Worm (Caenorhabditis elegans) whole organism, young adult: ENCODE data around the gene cmtr-2.

Source experiments
- B0019.2 ChIP-seq: fragments of 200-800 bp; sonication (Bioruptor generic); conservative IDR thresholded peaks from 2 replicates; pipeline ENCODE4 v1.3.6; 2022; ENCODE audit warnings: missing genetic modification reagents, missing genetic modification characterization, missing compliant biosample characterization
- B0261.1 ChIP-seq: sonication (generic microtip); optimal IDR thresholded peaks from 2 replicates; lab custom pipeline; 2016; ENCODE audit warnings: mild to moderate bottlenecking, missing genetic modification characterization, moderate library complexity, missing compliant biosample characterization
- D2030.7 ChIP-seq: fragments of 200-800 bp; sonication (Bioruptor generic); IDR thresholded peaks from 2 replicates; pipeline ENCODE4 v1.3.6; 2022; ENCODE audit warnings: missing genetic modification reagents, missing genetic modification characterization, missing compliant biosample characterization
- F10E7.11 ChIP-seq: sonication (generic microtip); optimal IDR thresholded peaks from 2 replicates; lab custom pipeline; 2017; ENCODE audit warnings: mild to moderate bottlenecking, missing genetic modification characterization, moderate library complexity, missing compliant biosample characterization
- F22D6.2 ChIP-seq: sonication (generic microtip); optimal IDR thresholded peaks from 2 replicates; lab custom pipeline; 2016; ENCODE audit warnings: mild to moderate bottlenecking, missing genetic modification characterization, missing compliant biosample characterization
- F33H1.4 ChIP-seq: fragments of 200-800 bp; sonication (Bioruptor generic); IDR thresholded peaks from 2 replicates; pipeline ENCODE4 v1.3.6; 2022; ENCODE audit warnings: missing genetic modification reagents, missing genetic modification characterization, missing compliant biosample characterization
- F37B4.10 ChIP-seq: fragments of 200-800 bp; sonication (Bioruptor generic); IDR thresholded peaks from 2 replicates; pipeline ENCODE4 v1.3.6; 2022; ENCODE audit warnings: missing genetic modification characterization, missing compliant biosample characterization
- F49E8.2 ChIP-seq: sonication (generic microtip); optimal IDR thresholded peaks from 3 replicates; lab custom pipeline; 2017; ENCODE audit warnings: missing genetic modification characterization, mild to moderate bottlenecking, missing compliant biosample characterization, antibody characterized with exemption, moderate library complexity; ENCODE audit not compliant: insufficient read depth
- F55B11.4 ChIP-seq: sonication (generic microtip); optimal IDR thresholded peaks from 2 replicates; lab custom pipeline; 2016; ENCODE audit warnings: missing compliant biosample characterization, missing genetic modification characterization, borderline replicate concordance; ENCODE audit not compliant: insufficient read depth
- K11D2.4 ChIP-seq: fragments of 200-800 bp; sonication (Bioruptor generic); IDR thresholded peaks from 2 replicates; pipeline ENCODE4 v1.3.6; 2022; ENCODE audit warnings: missing genetic modification reagents, missing genetic modification characterization, missing compliant biosample characterization
- K12H6.12 ChIP-seq: fragments of 200-800 bp; sonication (Bioruptor generic); optimal IDR thresholded peaks from 2 replicates; lab custom pipeline; 2018; ENCODE audit warnings: mild to moderate bottlenecking, missing genetic modification characterization, missing compliant biosample characterization
- Y53F4B.3 ChIP-seq: fragments of 200-800 bp; sonication (Bioruptor generic); IDR thresholded peaks from 2 replicates; pipeline ENCODE4 v1.3.6; 2022; ENCODE audit warnings: missing genetic modification reagents, missing genetic modification characterization, missing compliant biosample characterization
- ZK185.1 ChIP-seq: sonication (generic microtip); optimal IDR thresholded peaks from 2 replicates; lab custom pipeline; 2016; ENCODE audit warnings: mild to moderate bottlenecking, missing genetic modification characterization, missing compliant biosample characterization; ENCODE audit not compliant: poor library complexity, severe bottlenecking
- akir-1 ChIP-seq: fragments of 200-800 bp; sonication (Bioruptor generic); optimal IDR thresholded peaks from 2 replicates; lab custom pipeline; 2018; ENCODE audit warnings: mild to moderate bottlenecking, missing genetic modification characterization, moderate library complexity, missing compliant biosample characterization
- aptf-3 ChIP-seq: fragments of 200-800 bp; sonication (Bioruptor generic); IDR thresholded peaks from 2 replicates; pipeline ENCODE4 v1.3.6; 2022; ENCODE audit warnings: missing genetic modification characterization, missing compliant biosample characterization
- atf-7 ChIP-seq: sonication (generic microtip); optimal IDR thresholded peaks from 2 replicates; lab custom pipeline; 2017; ENCODE audit warnings: mild to moderate bottlenecking, missing genetic modification characterization, missing compliant biosample characterization
- attf-6 ChIP-seq: fragments of 200-800 bp; sonication (Bioruptor generic); IDR thresholded peaks from 2 replicates; pipeline ENCODE4 v1.3.6; 2022; ENCODE audit warnings: missing genetic modification reagents, missing genetic modification characterization, missing compliant biosample characterization
- bed-1 ChIP-seq: fragments of 200-800 bp; sonication (Bioruptor generic); IDR thresholded peaks from 2 replicates; pipeline ENCODE4 v1.3.6; 2022; ENCODE audit warnings: missing genetic modification reagents, missing genetic modification characterization, missing compliant biosample characterization
- ceh-27 ChIP-seq: fragments of 200-800 bp; sonication (Bioruptor generic); optimal IDR thresholded peaks from 2 replicates; lab custom pipeline; 2018; ENCODE audit warnings: mild to moderate bottlenecking, missing genetic modification characterization, moderate library complexity, missing compliant biosample characterization
- dpl-1 ChIP-seq: fragments of 150-350 bp; optimal IDR thresholded peaks from 2 replicates; lab custom pipeline; 2014; ENCODE audit warnings: missing biosample characterization, missing genetic modification reagents, missing genetic modification characterization
- efl-1 ChIP-seq: fragments of 150-350 bp; optimal IDR thresholded peaks from 2 replicates; lab custom pipeline; 2014; ENCODE audit warnings: missing biosample characterization, missing genetic modification reagents, missing genetic modification characterization
- egl-44 ChIP-seq: fragments of 200-800 bp; sonication (Bioruptor generic); IDR thresholded peaks from 2 replicates; pipeline ENCODE4 v1.3.6; 2022; ENCODE audit warnings: missing genetic modification reagents, missing genetic modification characterization, missing compliant biosample characterization
- hlh-12 ChIP-seq: sonication (generic microtip); optimal IDR thresholded peaks from 2 replicates; lab custom pipeline; 2016; ENCODE audit warnings: missing genetic modification characterization, missing compliant biosample characterization
- hrde-1 ChIP-seq: sonication (generic microtip); optimal IDR thresholded peaks from 2 replicates; lab custom pipeline; 2016; ENCODE audit warnings: missing genetic modification characterization, mild to moderate bottlenecking, missing compliant biosample characterization, moderate library complexity, missing genotype, missing genetic modification reagents, borderline replicate concordance
- hsf-1 ChIP-seq: fragments of 200-800 bp; sonication (Bioruptor generic); IDR thresholded peaks from 2 replicates; pipeline ENCODE4 v1.3.6; 2022; ENCODE audit warnings: missing genetic modification reagents, missing genetic modification characterization, missing compliant biosample characterization
- lag-1 ChIP-seq: fragments of 200-800 bp; sonication (Bioruptor generic); IDR thresholded peaks from 2 replicates; pipeline ENCODE4 v1.3.6; 2022; ENCODE audit warnings: missing genetic modification reagents, missing genetic modification characterization, missing compliant biosample characterization
- let-607 ChIP-seq, 2 experiments: fragments of 200-800 bp in 1 of 2; sonication (Bioruptor generic) in 1 of 2; sonication (generic microtip) in 1 of 2; optimal IDR thresholded peaks; 2 replicates each; lab custom pipeline; 2016 to 2018; ENCODE audit warnings: mild to moderate bottlenecking in 2 of 2, missing compliant biosample characterization in 2 of 2, missing genetic modification characterization in 2 of 2, moderate library complexity in 2 of 2, missing genotype in 1 of 2
- lin-26 ChIP-seq: fragments of 200-800 bp; sonication (Bioruptor generic); IDR thresholded peaks from 2 replicates; pipeline ENCODE4 v1.3.6; 2022; ENCODE audit warnings: missing genetic modification reagents, missing genetic modification characterization, missing compliant biosample characterization
- lin-35 ChIP-seq, 3 experiments: fragments of 150-350 bp in 2 of 3; sonication (generic microtip) in 1 of 3; optimal IDR thresholded peaks; 2 replicates each; lab custom pipeline; 2014 to 2018; ENCODE audit warnings: missing biosample characterization in 3 of 3, missing genetic modification characterization in 3 of 3, missing genetic modification reagents in 3 of 3
- lin-40 ChIP-seq: sonication (generic microtip); optimal IDR thresholded peaks from 2 replicates; lab custom pipeline; 2016; ENCODE audit warnings: missing genetic modification characterization, mild to moderate bottlenecking, missing compliant biosample characterization, missing genotype, missing genetic modification reagents
- lin-54 ChIP-seq: fragments of 200-800 bp; sonication (Bioruptor generic); optimal IDR thresholded peaks from 2 replicates; lab custom pipeline; 2018; ENCODE audit warnings: mild to moderate bottlenecking, missing genetic modification characterization, missing compliant biosample characterization
- madf-10 ChIP-seq: sonication (generic microtip); optimal IDR thresholded peaks from 2 replicates; lab custom pipeline; 2016; ENCODE audit warnings: mild to moderate bottlenecking, missing genetic modification characterization, missing compliant biosample characterization
- mcd-1 ChIP-seq: fragments of 200-800 bp; sonication (Bioruptor generic); IDR thresholded peaks from 2 replicates; pipeline ENCODE4 v1.3.6; 2022; ENCODE audit warnings: missing genetic modification reagents, missing genetic modification characterization, missing compliant biosample characterization
- mes-4 ChIP-seq: sonication (generic microtip); optimal IDR thresholded peaks from 2 replicates; lab custom pipeline; 2016; ENCODE audit warnings: missing genotype, missing genetic modification characterization, missing compliant biosample characterization
- nfya-1 ChIP-seq: sonication (generic microtip); optimal IDR thresholded peaks from 2 replicates; lab custom pipeline; 2017; ENCODE audit warnings: antibody characterized with exemption, missing compliant biosample characterization, missing genetic modification characterization, borderline replicate concordance; ENCODE audit not compliant: insufficient read depth
- nfya-2 ChIP-seq: fragments of 200-800 bp; sonication (Bioruptor generic); IDR thresholded peaks from 2 replicates; pipeline ENCODE4 v1.3.6; 2022; ENCODE audit warnings: missing genetic modification reagents, missing genetic modification characterization, missing compliant biosample characterization
- nhr-179 ChIP-seq: sonication (generic microtip); optimal IDR thresholded peaks from 2 replicates; lab custom pipeline; 2016; ENCODE audit warnings: mild to moderate bottlenecking, missing genetic modification characterization, missing compliant biosample characterization
- pbrm-1 ChIP-seq: fragments of 200-800 bp; sonication (Bioruptor generic); IDR thresholded peaks from 2 replicates; pipeline ENCODE4 v1.3.6; 2022; ENCODE audit warnings: missing genetic modification reagents, missing genetic modification characterization, missing compliant biosample characterization
- sdz-38 ChIP-seq: sonication (generic microtip); optimal IDR thresholded peaks from 2 replicates; lab custom pipeline; 2016; ENCODE audit warnings: missing genotype, missing genetic modification characterization, missing compliant biosample characterization
- sea-2 ChIP-seq: fragments of 200-800 bp; sonication (Bioruptor generic); IDR thresholded peaks from 2 replicates; pipeline ENCODE4 v1.3.6; 2022; ENCODE audit warnings: missing genetic modification characterization, missing compliant biosample characterization
- snpc-3.4 ChIP-seq: sonication (generic microtip); optimal IDR thresholded peaks from 2 replicates; lab custom pipeline; 2017; ENCODE audit warnings: missing genetic modification characterization, mild to moderate bottlenecking, missing compliant biosample characterization, antibody characterized with exemption, moderate library complexity, missing genotype, missing genetic modification reagents
- tlf-1 ChIP-seq: fragments of 200-800 bp; sonication (Bioruptor generic); optimal IDR thresholded peaks from 2 replicates; lab custom pipeline; 2018; ENCODE audit warnings: mild to moderate bottlenecking, missing genetic modification characterization, missing compliant biosample characterization
- zfh-2 ChIP-seq: fragments of 200-800 bp; sonication (Bioruptor generic); conservative IDR thresholded peaks from 2 replicates; pipeline ENCODE4 v1.3.6; 2022; ENCODE audit warnings: missing genetic modification reagents, missing genetic modification characterization, missing compliant biosample characterization
- zim-3 ChIP-seq: sonication (generic microtip); optimal IDR thresholded peaks from 2 replicates; lab custom pipeline; 2017; ENCODE audit warnings: mild to moderate bottlenecking, missing genetic modification characterization, moderate library complexity, missing compliant biosample characterization
- ztf-22 ChIP-seq: fragments of 200-800 bp; sonication (Bioruptor generic); optimal IDR thresholded peaks from 2 replicates; lab custom pipeline; 2018; ENCODE audit warnings: mild to moderate bottlenecking, missing genetic modification characterization, moderate library complexity, missing compliant biosample characterization
- ztf-26 ChIP-seq: sonication (generic microtip); optimal IDR thresholded peaks from 2 replicates; lab custom pipeline; 2017; ENCODE audit warnings: missing genetic modification characterization, missing compliant biosample characterization
- ztf-28 ChIP-seq: fragments of 200-800 bp; sonication (Bioruptor generic); IDR thresholded peaks from 2 replicates; pipeline ENCODE4 v1.3.6; 2022; ENCODE audit warnings: missing genetic modification reagents, missing genetic modification characterization, missing compliant biosample characterization
- ztf-6 ChIP-seq: fragments of 200-800 bp; sonication (Bioruptor generic); IDR thresholded peaks from 2 replicates; pipeline ENCODE4 v1.3.6; 2022; ENCODE audit warnings: missing genetic modification reagents, missing genetic modification characterization, missing compliant biosample characterization

The cmtr-2 gene

DNA sequence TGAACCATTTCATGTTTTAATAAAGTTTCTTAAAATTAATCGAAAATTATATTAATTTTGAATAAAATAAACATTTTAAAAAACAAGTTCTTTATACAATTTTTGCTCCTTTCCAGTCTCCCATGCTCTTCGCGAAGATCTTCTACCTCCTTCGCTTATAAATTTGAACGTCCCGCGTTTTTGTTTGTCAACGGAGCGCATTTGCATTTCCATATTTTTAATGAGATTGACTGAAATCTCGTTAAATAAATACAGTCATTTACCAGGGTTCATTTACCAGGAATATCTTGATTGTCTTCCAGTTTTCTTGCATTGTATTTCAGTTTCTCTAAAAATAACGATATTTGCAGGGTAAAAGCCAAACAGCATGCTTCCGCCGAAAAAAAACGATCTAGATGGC lies at the start of gene cmtr-2:
Gene cmtr-2, plus strand, starts transcription at position 351 of the 400 bp plus-strand sequence.
- TF ChIP-seq B0019.2 (GFP tag; lab: Robert Waterston, UW) (no peak), B0261.1 (tag; lab: Kevin White, UChicago) (no peak), Y53F4B.3 (no peak), mes-4 (tag; lab: Kevin White, UChicago) (no peak), sea-2 (no peak), ztf-28 (no peak), madf-10 (tag; lab: Kevin White, UChicago) (no peak), dpl-1 (peak; percentile 74), bed-1 (GFP tag; lab: Robert Waterston, UW) (no peak), aptf-3 (GFP tag; lab: Robert Waterston, UW) (no peak), F10E7.11 (tag; lab: Kevin White, UChicago) (no peak), hlh-12 (no peak), K11D2.4 (GFP tag; lab: Robert Waterston, UW) (no peak), D2030.7 (GFP tag; lab: Robert Waterston, UW) (no peak), snpc-3.4 (tag; lab: Kevin White, UChicago) (no peak), F37B4.10 (GFP tag; lab: Robert Waterston, UW) (no peak), ZK185.1 (no peak), lin-40 (tag; lab: Kevin White, UChicago) (no peak), akir-1 (GFP tag; lab: Kevin White, UChicago) (no peak), F33H1.4 (GFP tag; lab: Robert Waterston, UW) (0 out of 2 replicates have a peak, but pooled peaks have one; percentile 23), ztf-26 (tag; lab: Kevin White, UChicago) (no peak), nfya-2 (GFP tag; lab: Robert Waterston, UW) (no peak), K12H6.12 (tag; lab: Kevin White, UChicago) (no peak), lin-35 (GFP tag; optimal IDR thresholded peaks at IDR 0.05; lab: Kevin White, UChicago) (peak in 2 of 3 experiments; percentile 54 to 87), egl-44 (GFP tag; lab: Robert Waterston, UW) (no peak), mcd-1 (GFP tag; lab: Robert Waterston, UW) (peak; percentile 92), let-607 (tag; optimal IDR thresholded peaks at IDR 0.05; lab: Kevin White, UChicago) (no peak), lin-26 (no peak), nfya-1 (tag; lab: Kevin White, UChicago) (no peak), hrde-1 (tag; lab: Kevin White, UChicago) (no peak), zfh-2 (GFP tag; lab: Robert Waterston, UW) (no peak), atf-7 (tag; lab: Kevin White, UChicago) (no peak), tlf-1 (GFP tag; lab: Kevin White, UChicago) (no peak), lin-54 (peak; percentile 91), efl-1 (GFP tag; lab: Kevin White, UChicago) (peak; percentile 65), nhr-179 (tag; lab: Kevin White, UChicago) (no peak), F22D6.2 (no peak)

DNA sequence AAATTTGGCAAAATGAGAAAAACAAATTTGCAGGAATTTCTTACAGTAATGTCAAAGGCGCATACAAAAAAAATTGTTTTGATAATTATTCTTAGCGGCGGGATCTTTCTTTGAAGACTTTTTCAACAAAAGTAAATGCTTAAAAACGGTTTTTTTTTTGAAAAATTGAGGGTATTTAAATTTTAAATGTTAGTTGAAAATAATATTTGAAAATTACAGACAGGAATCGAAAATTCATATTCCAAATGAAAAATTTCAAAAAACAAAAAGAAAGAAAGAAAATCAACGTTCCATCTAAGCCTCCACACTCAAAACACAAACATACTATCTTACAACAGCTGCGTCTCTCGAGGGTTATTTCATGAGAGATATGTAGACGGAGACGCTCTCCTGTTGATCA lies 38.1 kb upstream of the cmtr-2 start:
- TF ChIP-seq F49E8.2 (tag; lab: Kevin White, UChicago) (no peak), lin-54 (no peak), bed-1 (GFP tag; lab: Robert Waterston, UW) (no peak), sdz-38 (tag; lab: Kevin White, UChicago) (no peak), pbrm-1 (no peak), F22D6.2 (no peak), attf-6 (GFP tag; lab: Robert Waterston, UW) (no peak), lag-1 (GFP tag; lab: Robert Waterston, UW) (no peak), ztf-6 (GFP tag; lab: Robert Waterston, UW) (no peak), hsf-1 (GFP tag; lab: Robert Waterston, UW) (no peak), lin-40 (tag; lab: Kevin White, UChicago) (no peak), lin-35 (GFP tag; optimal IDR thresholded peaks at IDR 0.05; lab: Kevin White, UChicago) (no peak), akir-1 (GFP tag; lab: Kevin White, UChicago) (no peak), ceh-27 (no peak), F55B11.4 (no peak), zim-3 (tag; lab: Kevin White, UChicago) (no peak), ztf-22 (GFP tag; lab: Kevin White, UChicago) (no peak), tlf-1 (GFP tag; lab: Kevin White, UChicago) (no peak), D2030.7 (GFP tag; lab: Robert Waterston, UW) (no peak)
